Worm (Caenorhabditis elegans): Measurements from ENCODE around the gene ascc-1.
A peak's percentile ranks its signal among the peaks of the same experiment; 100 is the strongest.

The ascc-1 gene

DNA sequence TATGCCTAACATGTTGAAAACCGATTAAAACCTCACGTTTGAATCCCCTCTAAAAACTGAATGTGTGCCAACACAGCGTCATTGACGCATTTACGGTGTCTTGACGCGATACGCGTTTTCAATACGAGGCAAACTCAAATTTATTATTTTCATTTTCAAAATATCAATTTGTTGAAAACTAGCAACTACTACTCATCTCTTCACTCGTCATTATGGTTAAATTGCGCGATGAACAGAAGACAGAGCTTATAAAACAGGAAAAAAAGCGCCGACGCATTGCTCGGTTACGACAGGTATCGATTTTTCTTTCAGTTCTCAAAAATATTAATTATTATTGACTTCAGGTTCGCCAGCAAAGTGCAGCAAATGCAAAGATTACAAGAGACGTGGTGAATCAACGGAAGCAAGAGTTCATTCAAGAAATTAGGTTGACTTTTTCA, 32.9 kb upstream of the ascc-1 start, which contains the start of gene enee-1 (continued):
- TF ChIP-seq aly-2 (tag; optimal IDR thresholded peaks at IDR 0.05) (no peak), nhr-12 (tag; optimal IDR thresholded peaks at IDR 0.05) (no peak), ZK546.5 (tag; optimal IDR thresholded peaks at IDR 0.05) (no peak), jun-1 (tag; optimal IDR thresholded peaks at IDR 0.05) (peak; percentile 38), unc-39 (tag; optimal IDR thresholded peaks at IDR 0.05) (no peak), pqm-1 (tag; optimal IDR thresholded peaks at IDR 0.05) (peak; percentile 46), sea-2 (GFP tag; optimal IDR thresholded peaks at IDR 0.05) (no peak), ceh-28 (tag; optimal IDR thresholded peaks at IDR 0.05) (peak; percentile 80), eor-1 (tag; optimal IDR thresholded peaks at IDR 0.05) (no peak), snpc-4 (tag; optimal IDR thresholded peaks at IDR 0.05) (peak; percentile 74), fos-1 (tag; optimal IDR thresholded peaks at IDR 0.05) (peak; percentile 49)

DNA sequence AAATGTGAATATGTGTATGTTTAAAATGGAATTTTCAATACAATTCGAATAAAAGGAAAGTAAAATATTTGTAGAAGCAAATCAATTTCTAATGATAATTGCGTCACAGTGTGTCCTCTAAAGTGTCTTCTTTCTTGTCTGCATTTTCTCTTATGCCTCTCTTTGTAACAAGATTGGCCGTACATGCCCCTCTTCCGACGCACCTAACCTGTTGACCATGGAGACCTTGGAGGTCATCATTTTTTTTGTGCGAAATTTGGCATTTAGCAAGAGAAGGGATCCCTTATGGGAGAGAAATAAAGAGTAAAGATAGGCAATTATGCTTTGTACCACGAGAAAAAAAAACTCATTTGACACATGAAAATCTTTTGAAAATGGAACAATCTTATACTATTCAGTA, 29.2 kb upstream of the ascc-1 start, which contains the start of gene F23F1.4:
F23F1.4 (minus strand) TSS at position 141 of the 400 bp plus-strand sequence.
- peak; percentile 62 for TF ChIP-seq nhr-25 (tag; optimal IDR thresholded peaks at IDR 0.05)
- TF ChIP-seq nhr-12 (tag; optimal IDR thresholded peaks at IDR 0.05) = no peak

- TF ChIP-seq nhr-25 (tag; optimal IDR thresholded peaks at IDR 0.05) (peak; percentile 45), ztf-4 (tag; optimal IDR thresholded peaks at IDR 0.05) (no peak)
Measured at ce11 chrII:29578-29977, 27.9 kb upstream of the ascc-1 start.

DNA sequence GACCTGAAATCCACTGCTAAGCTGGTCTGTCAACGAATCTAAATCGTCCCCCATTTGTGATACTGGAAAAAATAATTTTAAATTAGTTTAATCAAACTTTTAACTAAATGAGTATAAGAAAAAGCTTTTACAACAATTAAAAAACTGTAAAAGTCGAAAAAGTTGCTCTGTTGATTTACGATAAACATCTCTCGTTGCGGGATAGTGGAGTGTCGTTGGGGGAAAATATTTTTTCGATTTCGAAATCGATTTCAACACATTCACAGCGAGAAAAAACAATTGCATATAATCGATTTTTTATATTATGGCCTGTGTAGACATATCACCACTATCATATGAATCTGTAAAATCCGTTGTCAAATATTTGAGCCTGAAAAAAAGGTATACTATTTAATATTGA, 25.9 kb upstream of the ascc-1 start, which contains the start of the genes F23F1.5 and fbxc-54:
F23F1.5 (minus strand) TSS at position 64 of the 400 bp plus-strand sequence.
fbxc-54 (plus strand) TSS at position 199 of the 400 bp plus-strand sequence.
- TF ChIP-seq nfya-1 (tag; optimal IDR thresholded peaks at IDR 0.05; ENCODE audit: insufficient read depth) (peak; percentile 41), ceh-28 (tag; optimal IDR thresholded peaks at IDR 0.05) (peak; percentile 44), R02D3.7 (tag; optimal IDR thresholded peaks at IDR 0.05) (peak; percentile 58), lin-15B (tag; optimal IDR thresholded peaks at IDR 0.05) (peak; percentile 38), fkh-2 (tag; optimal IDR thresholded peaks at IDR 0.05) (no peak), lin-39 (tag; optimal IDR thresholded peaks at IDR 0.05) (peak; percentile 2), daf-12 (tag; optimal IDR thresholded peaks at IDR 0.05) (no peak)

DNA sequence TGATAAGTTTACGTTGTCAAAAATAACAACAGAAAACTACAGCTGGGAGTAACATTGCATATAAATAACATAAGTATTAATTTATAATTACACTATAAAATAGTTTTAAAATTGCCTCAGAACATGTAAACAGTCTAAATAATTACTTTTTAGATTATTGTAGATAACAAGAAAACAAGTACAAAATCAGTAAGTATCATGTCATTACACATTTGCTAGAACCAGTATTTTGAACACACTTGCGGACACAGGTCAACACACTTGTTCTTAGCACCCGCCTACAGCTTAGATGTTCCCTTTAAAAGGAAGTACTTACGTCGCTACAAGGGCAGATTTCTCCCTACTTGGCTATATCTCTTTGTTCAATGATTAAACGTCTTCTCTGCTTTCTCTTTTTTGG, 23.6 kb upstream of the ascc-1 start, which contains the start of gene F23F1.2:
F23F1.2 (plus strand) TSS at position 301 of the 400 bp plus-strand sequence.
- TF ChIP-seq daf-12 (tag; optimal IDR thresholded peaks at IDR 0.05) (no peak), eor-1 (tag; optimal IDR thresholded peaks at IDR 0.05) (no peak), ZK546.5 (tag; optimal IDR thresholded peaks at IDR 0.05) (no peak), tbx-2 (tag; optimal IDR thresholded peaks at IDR 0.05) (no peak), nhr-28 (tag; optimal IDR thresholded peaks at IDR 0.05) (no peak)

- TF ChIP-seq nhr-25 (tag; optimal IDR thresholded peaks at IDR 0.05) (no peak), unc-39 (tag; optimal IDR thresholded peaks at IDR 0.05) (no peak), elt-3 (tag; optimal IDR thresholded peaks at IDR 0.05) (no peak), nhr-11 (tag; optimal IDR thresholded peaks at IDR 0.05) (no peak), nfya-1 (tag; optimal IDR thresholded peaks at IDR 0.05; ENCODE audit: insufficient read depth) (no peak), lsy-12 (tag; optimal IDR thresholded peaks at IDR 0.05) (no peak), pha-4 (tag; optimal IDR thresholded peaks at IDR 0.05) (no peak), nhr-67 (tag; optimal IDR thresholded peaks at IDR 0.05) (no peak), nhr-12 (tag; optimal IDR thresholded peaks at IDR 0.05) (no peak), fkh-2 (tag; optimal IDR thresholded peaks at IDR 0.05) (no peak), unc-62 (GFP tag; optimal IDR thresholded peaks at IDR 0.05) (no peak), ztf-11 (tag; optimal IDR thresholded peaks at IDR 0.05) (no peak), eor-1 (tag; optimal IDR thresholded peaks at IDR 0.05) (no peak)
Measured at ce11 chrII:37213-37612, 20.3 kb upstream of the ascc-1 start, which contains the start of gene F23F1.6. F23F1.6 (minus strand) TSS chrII:37313.

- TF ChIP-seq mml-1 (tag; optimal IDR thresholded peaks at IDR 0.05) (no peak), nhr-25 (tag; optimal IDR thresholded peaks at IDR 0.05) (no peak), nhr-28 (tag; optimal IDR thresholded peaks at IDR 0.05) (no peak), nhr-43 (tag; optimal IDR thresholded peaks at IDR 0.05; ENCODE audit: poor library complexity, severe bottlenecking) (no peak), fos-1 (tag; optimal IDR thresholded peaks at IDR 0.05) (no peak), ceh-82 (tag; optimal IDR thresholded peaks at IDR 0.05) (no peak)
Measured at ce11 chrII:39437-39836, 18.0 kb upstream of the ascc-1 start, which contains the start of gene spp-24. spp-24 (minus strand) TSS chrII:39537.
